Fruit fly (Drosophila melanogaster) whole organism, embryonic: ENCODE results near the gene CG12728.

Experiments
- BEAF-32 ChIP-seq: fragments of 200-800 bp; sonication (Bioruptor generic); optimal IDR thresholded peaks from 3 replicates; lab custom pipeline; 2017; ENCODE audit warnings: missing biosample characterization, missing genetic modification characterization, mild to moderate bottlenecking, moderate library complexity, missing genetic modification reagents
- Blimp-1 ChIP-seq: fragments of 200-800 bp; sonication (Bioruptor generic); optimal IDR thresholded peaks from 3 replicates; lab custom pipeline; 2018; ENCODE audit warnings: missing biosample characterization, missing genetic modification characterization, mild to moderate bottlenecking, moderate library complexity, missing genetic modification reagents
- CG10209 ChIP-seq: fragments of 200-800 bp; sonication (Bioruptor generic); optimal IDR thresholded peaks from 3 replicates; lab custom pipeline; 2017; ENCODE audit warnings: missing biosample characterization, mild to moderate bottlenecking, missing genetic modification characterization, missing genetic modification reagents
- CG12391 ChIP-seq: fragments of 200-800 bp; sonication (Bioruptor generic); optimal IDR thresholded peaks from 3 replicates; lab custom pipeline; 2018; ENCODE audit warnings: missing biosample characterization, mild to moderate bottlenecking, missing genetic modification characterization, moderate library complexity
- CG14441 ChIP-seq: fragments of 200-800 bp; sonication (Bioruptor generic); IDR thresholded peaks from 2 replicates; pipeline ENCODE4 v1.3.6; 2022; ENCODE audit warnings: missing biosample characterization, missing genetic modification characterization
- CG15269 ChIP-seq: fragments of 200-800 bp; sonication (Bioruptor generic); optimal IDR thresholded peaks from 2 replicates; lab custom pipeline; 2018; ENCODE audit warnings: missing biosample characterization, mild to moderate bottlenecking, missing genetic modification characterization, moderate library complexity
- CG16815 ChIP-seq: fragments of 200-800 bp; sonication (Bioruptor generic); optimal IDR thresholded peaks from 3 replicates; lab custom pipeline; 2017; ENCODE audit warnings: missing biosample characterization, mild to moderate bottlenecking, missing genetic modification characterization
- CG17361 ChIP-seq: fragments of 200-800 bp; sonication (Bioruptor generic); IDR thresholded peaks from 3 replicates; pipeline ENCODE4 v1.3.6; 2022; ENCODE audit warnings: missing biosample characterization, missing genetic modification characterization
- CG17385 ChIP-seq: fragments of 200-800 bp; sonication (Bioruptor generic); optimal IDR thresholded peaks from 3 replicates; lab custom pipeline; 2018; ENCODE audit warnings: missing biosample characterization, mild to moderate bottlenecking, missing genetic modification characterization
- CG17612 ChIP-seq: fragments of 200-800 bp; sonication (Bioruptor generic); IDR thresholded peaks from 2 replicates; pipeline ENCODE4 v1.3.6; 2022; ENCODE audit warnings: missing biosample characterization, missing genetic modification characterization
- CG2116 ChIP-seq: fragments of 200-800 bp; sonication (Bioruptor generic); optimal IDR thresholded peaks from 3 replicates; lab custom pipeline; 2018; ENCODE audit warnings: missing biosample characterization, mild to moderate bottlenecking, missing genetic modification characterization
- CG31441 ChIP-seq: fragments of 200-800 bp; sonication (Bioruptor generic); IDR thresholded peaks from 2 replicates; pipeline ENCODE4 v1.3.6; 2022; ENCODE audit warnings: missing biosample characterization, missing genetic modification characterization
- CG3281 ChIP-seq: fragments of 200-800 bp; sonication (Bioruptor generic); optimal IDR thresholded peaks from 3 replicates; lab custom pipeline; 2017; ENCODE audit warnings: missing biosample characterization, mild to moderate bottlenecking, missing genetic modification characterization
- CG8290 ChIP-seq, 3 experiments: fragments of 200-800 bp; sonication (Bioruptor generic); optimal IDR thresholded peaks; 2 replicates each; lab custom pipeline; 2016 to 2019; ENCODE audit warnings: missing biosample characterization in 3 of 3, missing genetic modification characterization in 3 of 3, mild to moderate bottlenecking in 2 of 3, moderate library complexity in 1 of 3
- Deaf1 ChIP-seq: fragments of 200-800 bp; optimal IDR thresholded peaks from 3 replicates; lab custom pipeline; 2019; ENCODE audit warnings: missing biosample characterization, mild to moderate bottlenecking, missing genetic modification characterization, moderate library complexity
- ERR ChIP-seq: fragments of 200-800 bp; sonication (Bioruptor generic); optimal IDR thresholded peaks from 2 replicates; lab custom pipeline; 2016; ENCODE audit warnings: missing biosample characterization, missing genetic modification characterization
- Fer2 ChIP-seq: fragments of 200-800 bp; sonication (Bioruptor generic); optimal IDR thresholded peaks from 2 replicates; lab custom pipeline; 2018; ENCODE audit warnings: missing biosample characterization, mild to moderate bottlenecking, missing genetic modification characterization, moderate library complexity
- Hand ChIP-seq: fragments of 200-800 bp; sonication (Bioruptor generic); optimal IDR thresholded peaks from 2 replicates; lab custom pipeline; 2017; ENCODE audit warnings: mild to moderate bottlenecking, missing biosample characterization, missing genetic modification reagents, missing genetic modification characterization
- Neu2 ChIP-seq: fragments of 200-800 bp; sonication (Bioruptor generic); optimal IDR thresholded peaks from 3 replicates; lab custom pipeline; 2016; ENCODE audit warnings: missing biosample characterization, missing genetic modification characterization, borderline replicate concordance
- Optix ChIP-seq: fragments of 200-800 bp; sonication (Bioruptor generic); IDR thresholded peaks from 3 replicates; pipeline ENCODE4 v1.3.6; 2022; ENCODE audit warnings: missing biosample characterization, missing genetic modification characterization
- Sin3A ChIP-seq: fragments of >200 bp; optimal IDR thresholded peaks from 2 replicates; lab custom pipeline; 2018
- Ssrp ChIP-seq: fragments of 200-800 bp; sonication (Bioruptor generic); optimal IDR thresholded peaks from 2 replicates; lab custom pipeline; 2018; ENCODE audit warnings: missing biosample characterization, mild to moderate bottlenecking, missing genetic modification characterization, moderate library complexity
- ase ChIP-seq: fragments of 200-800 bp; sonication (Bioruptor generic); IDR thresholded peaks from 3 replicates; pipeline ENCODE4 v1.3.6; 2022; ENCODE audit warnings: missing biosample characterization, missing genetic modification characterization
- az2 ChIP-seq: fragments of 200-800 bp; sonication (Bioruptor generic); optimal IDR thresholded peaks from 3 replicates; lab custom pipeline; 2016; ENCODE audit warnings: missing biosample characterization, missing genetic modification characterization
- btn ChIP-seq: fragments of 200-800 bp; sonication (Bioruptor generic); optimal IDR thresholded peaks from 2 replicates; lab custom pipeline; 2016; ENCODE audit warnings: missing biosample characterization, missing genetic modification characterization
- cad ChIP-seq: fragments of >200 bp; optimal IDR thresholded peaks from 2 replicates; lab custom pipeline; 2017; ENCODE audit warnings: missing biosample characterization, missing genetic modification characterization
- crol ChIP-seq: fragments of 200-800 bp; sonication (Bioruptor generic); IDR thresholded peaks from 2 replicates; pipeline ENCODE4 v1.3.6; 2022; ENCODE audit warnings: missing biosample characterization, missing genetic modification characterization
- crp ChIP-seq, 2 experiments: fragments of 200-800 bp; sonication (Bioruptor generic); optimal IDR thresholded peaks; 2 replicates in 1 of 2; 3 replicates in 1 of 2; lab custom pipeline; 2017; ENCODE audit warnings: missing biosample characterization in 2 of 2, missing genetic modification characterization in 2 of 2, mild to moderate bottlenecking in 1 of 2, moderate library complexity in 1 of 2
- gce ChIP-seq: fragments of 200-800 bp; sonication (Bioruptor generic); IDR thresholded peaks from 3 replicates; pipeline ENCODE4 v1.3.6; 2022; ENCODE audit warnings: missing biosample characterization, missing genetic modification characterization
- gcm ChIP-seq: fragments of 200-800 bp; sonication (Bioruptor generic); optimal IDR thresholded peaks from 2 replicates; lab custom pipeline; 2019; ENCODE audit warnings: missing biosample characterization, mild to moderate bottlenecking, missing genetic modification characterization, moderate library complexity
- ind ChIP-seq: fragments of 200-800 bp; sonication (Bioruptor generic); optimal IDR thresholded peaks from 3 replicates; lab custom pipeline; 2016; ENCODE audit warnings: missing biosample characterization, missing genetic modification characterization
- kay ChIP-seq: fragments of 200-800 bp; sonication (Bioruptor generic); optimal IDR thresholded peaks from 2 replicates; lab custom pipeline; 2016; ENCODE audit warnings: missing biosample characterization, missing genetic modification characterization
- lmd ChIP-seq: fragments of 200-800 bp; sonication (Bioruptor generic); IDR thresholded peaks from 2 replicates; pipeline ENCODE4 v1.3.6; 2022; ENCODE audit warnings: missing biosample characterization, missing genetic modification characterization
- lola ChIP-seq, 3 experiments: fragments of >200 bp in 2 of 3; fragments of 200-800 bp in 1 of 3; sonication (Bioruptor generic) in 1 of 3; optimal IDR thresholded peaks; 2 replicates each; lab custom pipeline; 2017 to 2019; ENCODE audit warnings: missing biosample characterization in 3 of 3, missing genetic modification characterization in 3 of 3, mild to moderate bottlenecking in 1 of 3, moderate library complexity in 1 of 3
- nmo ChIP-seq: fragments of 200-800 bp; sonication (Bioruptor generic); optimal IDR thresholded peaks from 2 replicates; lab custom pipeline; 2018; ENCODE audit warnings: missing biosample characterization, mild to moderate bottlenecking, missing genetic modification characterization, moderate library complexity
- oc ChIP-seq: fragments of 200-800 bp; sonication (Bioruptor generic); optimal IDR thresholded peaks from 2 replicates; lab custom pipeline; 2018; ENCODE audit warnings: missing biosample characterization, mild to moderate bottlenecking, missing genetic modification characterization, moderate library complexity
- odd ChIP-seq: fragments of 200-800 bp; sonication (Bioruptor generic); optimal IDR thresholded peaks from 2 replicates; lab custom pipeline; 2017; ENCODE audit warnings: missing biosample characterization, mild to moderate bottlenecking, missing genetic modification characterization
- phol ChIP-seq: fragments of 200-800 bp; sonication (Bioruptor generic); optimal IDR thresholded peaks from 3 replicates; lab custom pipeline; 2018; ENCODE audit warnings: missing biosample characterization, mild to moderate bottlenecking, missing genetic modification characterization, moderate library complexity
- prd ChIP-seq, 3 experiments: fragments of >200 bp in 2 of 3; fragments of 200-800 bp in 1 of 3; sonication (Bioruptor generic) in 1 of 3; optimal IDR thresholded peaks in 2 of 3; IDR thresholded peaks in 1 of 3; 2 replicates in 2 of 3; 3 replicates in 1 of 3; pipeline versions ENCODE4 v1.3.6 to Lab custom; 2017 to 2022; ENCODE audit warnings: missing biosample characterization in 1 of 3, missing genetic modification characterization in 1 of 3
- sd ChIP-seq: fragments of 200-800 bp; sonication (Bioruptor generic); optimal IDR thresholded peaks from 3 replicates; lab custom pipeline; 2018; ENCODE audit warnings: missing biosample characterization, mild to moderate bottlenecking, missing genetic modification characterization, moderate library complexity
- ssp ChIP-seq: fragments of 200-800 bp; sonication (Bioruptor generic); IDR thresholded peaks from 2 replicates; pipeline ENCODE4 v1.3.6; 2022; ENCODE audit warnings: missing biosample characterization, missing genetic modification characterization
- stwl ChIP-seq: fragments of 200-800 bp; sonication (Bioruptor generic); optimal IDR thresholded peaks from 3 replicates; lab custom pipeline; 2018; ENCODE audit warnings: missing biosample characterization, mild to moderate bottlenecking, missing genetic modification characterization, moderate library complexity
- tin ChIP-seq: fragments of 200-800 bp; sonication (Bioruptor generic); optimal IDR thresholded peaks from 3 replicates; lab custom pipeline; 2016; ENCODE audit warnings: missing biosample characterization, missing genetic modification characterization
- ttk ChIP-seq: fragments of 200-800 bp; sonication (Bioruptor generic); IDR thresholded peaks from 2 replicates; pipeline ENCODE4 v2.1.2; 2022; ENCODE audit warnings: missing biosample characterization, missing genetic modification characterization
- zfh1 ChIP-seq: fragments of 200-800 bp; sonication (Bioruptor generic); IDR thresholded peaks from 3 replicates; pipeline ENCODE4 v1.3.6; 2022; ENCODE audit warnings: missing biosample characterization, missing genetic modification characterization

Gene CG12728

DNA sequence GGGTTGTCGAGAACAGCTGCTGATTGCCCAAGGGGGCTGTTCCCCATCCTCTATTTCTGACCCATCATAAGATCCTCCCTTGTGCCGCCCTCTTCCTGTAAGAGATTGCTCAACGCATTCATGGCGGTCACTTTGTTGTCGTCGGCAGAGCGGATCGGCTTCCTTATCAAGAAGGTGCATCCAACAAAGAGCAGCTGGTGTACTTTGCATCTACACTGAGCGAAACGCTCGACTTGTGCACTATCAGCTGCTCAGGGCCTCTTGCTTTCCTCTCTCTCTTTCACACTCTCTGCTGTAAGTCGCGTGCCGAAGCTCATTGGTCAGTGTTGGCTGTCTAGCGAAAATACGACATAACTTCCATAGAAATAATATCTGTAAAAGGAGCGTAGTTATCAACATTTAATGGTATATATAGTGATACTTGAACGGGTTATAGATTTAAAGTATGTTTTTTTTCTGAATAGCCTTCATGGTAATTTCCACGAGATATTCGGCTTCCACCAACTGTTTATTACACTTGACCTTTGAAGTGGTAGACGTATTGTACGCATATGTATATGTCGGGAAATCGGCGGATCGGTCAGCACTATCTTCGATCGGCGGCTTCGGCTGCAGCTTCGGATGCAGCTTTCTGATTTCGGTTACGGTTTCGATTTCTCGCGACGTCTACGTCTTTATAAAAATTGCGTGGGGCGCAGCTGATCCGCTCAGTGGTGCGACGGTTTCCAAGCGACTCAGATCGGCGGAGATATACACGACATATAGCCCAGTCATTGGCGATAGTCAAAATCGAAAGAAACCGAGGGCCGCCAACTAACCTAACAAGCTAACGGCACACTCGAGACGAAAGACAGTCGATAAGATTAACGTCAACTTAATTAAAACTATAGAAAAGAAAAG, 45.9 kb downstream of the CG12728 start, which contains the start of gene CG5966 (continued):
- TF ChIP-seq Deaf1 (tag; lab: Kevin White, UChicago) (peak; percentile 92), crp (GFP tag; optimal IDR thresholded peaks at IDR 0.05; lab: Kevin White, UChicago) (peak in 1 of 2 experiments; percentile 18), stwl (tag; lab: Kevin White, UChicago) (no peak), CG17385 (GFP tag; lab: Kevin White, UChicago) (no peak)

dm6 chrX:5989368-5989767, 47.0 kb downstream of the CG12728 start:
- TF ChIP-seq CG8290 (GFP tag; optimal IDR thresholded peaks at IDR 0.05; lab: Kevin White, UChicago) (no peak), CG8290 (tag; optimal IDR thresholded peaks at IDR 0.05; lab: Kevin White, UChicago) (peak in 1 of 2 experiments; percentile 40), crol (GFP tag; lab: Robert Waterston, UW) (no peak), btn (GFP tag; lab: Kevin White, UChicago) (no peak), CG2116 (GFP tag; lab: Kevin White, UChicago) (peak; percentile 9), oc (peak; percentile 11), tin (GFP tag; lab: Kevin White, UChicago) (peak; percentile 35), CG14441 (GFP tag; lab: Robert Waterston, UW) (peak; percentile 59), CG10209 (GFP tag; lab: Kevin White, UChicago) (peak; percentile 14), lola (GFP tag; optimal IDR thresholded peaks at IDR 0.05; lab: Kevin White, UChicago) (peak in 1 of 3 experiments; percentile 27), Sin3A (lab: Kevin White, UChicago) (no peak), gcm (GFP tag; lab: Kevin White, UChicago) (no peak), nmo (GFP tag; lab: Kevin White, UChicago) (peak; percentile 49), Neu2 (GFP tag; lab: Kevin White, UChicago) (no peak), CG31441 (GFP tag; lab: Robert Waterston, UW) (peak; percentile 67), odd (peak; percentile 31), BEAF-32 (no peak), ase (GFP tag; lab: Robert Waterston, UW) (peak; percentile 63; the same call in 2 of the 3 replicates), ind (GFP tag; lab: Kevin White, UChicago) (peak; percentile 10), phol (tag; lab: Kevin White, UChicago) (peak; percentile 56), Hand (GFP tag; lab: Kevin White, UChicago) (no peak), lmd (GFP tag; lab: Robert Waterston, UW) (peak; percentile 45; the same call in 1 of the 2 replicates), CG12391 (tag; lab: Kevin White, UChicago) (peak; percentile 52), sd (no peak), Optix (GFP tag; lab: Robert Waterston, UW) (no peak), CG16815 (GFP tag; lab: Kevin White, UChicago) (no peak), CG17361 (GFP tag; lab: Robert Waterston, UW) (peak; percentile 51; the same call in 1 of the 3 replicates), az2 (GFP tag; lab: Kevin White, UChicago) (peak; percentile 28), ssp (GFP tag; lab: Robert Waterston, UW) (peak; percentile 38; the same call in 1 of the 2 replicates), Ssrp (tag; lab: Kevin White, UChicago) (peak; percentile 39), cad (no peak), ERR (no peak), CG17612 (no peak), gce (GFP tag; lab: Robert Waterston, UW) (0 out of 3 replicates have a peak, but pooled peaks have one; percentile 24), zfh1 (GFP tag; lab: Robert Waterston, UW) (0 out of 3 replicates have a peak, but pooled peaks have one; percentile 57), kay (GFP tag; lab: Kevin White, UChicago) (no peak), ttk (GFP tag; lab: Robert Waterston, UW) (peak; percentile 46; the same call in 1 of the 2 replicates), CG15269 (tag; lab: Kevin White, UChicago) (peak; percentile 65), CG3281 (peak; percentile 8), Fer2 (tag; lab: Kevin White, UChicago) (no peak), prd (optimal IDR thresholded peaks at IDR 0.05; lab: Kevin White, UChicago) (no peak), prd (GFP tag; IDR thresholded peaks at IDR 0.05; lab: Robert Waterston, UW) (peak; percentile 70), Blimp-1 (GFP tag; lab: Kevin White, UChicago) (peak; percentile 49)
